Worm (Caenorhabditis elegans) whole organism, young adult: Measurements from ENCODE around the gene Y39A1A.9.
A peak's percentile ranks its signal among the peaks of the same experiment; 100 is the strongest.

Experiments used
- B0035.1 ChIP-seq: sonication (generic microtip); optimal IDR thresholded peaks from 2 replicates; lab custom pipeline; 2016; ENCODE audit warnings: missing genetic modification characterization, mild to moderate bottlenecking, missing compliant biosample characterization, missing genotype, missing genetic modification reagents
- B0261.1 ChIP-seq: sonication (generic microtip); optimal IDR thresholded peaks from 2 replicates; lab custom pipeline; 2016; ENCODE audit warnings: mild to moderate bottlenecking, missing genetic modification characterization, moderate library complexity, missing compliant biosample characterization
- B0336.3 ChIP-seq: fragments of 200-800 bp; sonication (Bioruptor generic); IDR thresholded peaks from 2 replicates; pipeline ENCODE4 v1.3.6; 2022; ENCODE audit warnings: missing genetic modification characterization, missing compliant biosample characterization
- C06A6.2 ChIP-seq: fragments of 200-800 bp; sonication (Bioruptor generic); conservative IDR thresholded peaks from 2 replicates; pipeline ENCODE4 v1.3.6; 2022; ENCODE audit warnings: missing genetic modification characterization, missing compliant biosample characterization
- D2030.7 ChIP-seq: fragments of 200-800 bp; sonication (Bioruptor generic); IDR thresholded peaks from 2 replicates; pipeline ENCODE4 v1.3.6; 2022; ENCODE audit warnings: missing genetic modification reagents, missing genetic modification characterization, missing compliant biosample characterization
- F33H1.4 ChIP-seq: fragments of 200-800 bp; sonication (Bioruptor generic); IDR thresholded peaks from 2 replicates; pipeline ENCODE4 v1.3.6; 2022; ENCODE audit warnings: missing genetic modification reagents, missing genetic modification characterization, missing compliant biosample characterization
- F49E8.2 ChIP-seq: sonication (generic microtip); optimal IDR thresholded peaks from 3 replicates; lab custom pipeline; 2017; ENCODE audit warnings: missing genetic modification characterization, mild to moderate bottlenecking, missing compliant biosample characterization, antibody characterized with exemption, moderate library complexity; ENCODE audit not compliant: insufficient read depth
- F52B5.7 ChIP-seq: sonication (generic microtip); optimal IDR thresholded peaks from 2 replicates; lab custom pipeline; 2016; ENCODE audit warnings: mild to moderate bottlenecking, missing genetic modification characterization, missing compliant biosample characterization
- Y53G8AR.9 ChIP-seq: fragments of 200-800 bp; sonication (Bioruptor generic); conservative IDR thresholded peaks from 2 replicates; pipeline ENCODE4 v1.3.6; 2022; ENCODE audit warnings: missing genetic modification reagents, missing genetic modification characterization, missing compliant biosample characterization
- aptf-3 ChIP-seq: fragments of 200-800 bp; sonication (Bioruptor generic); IDR thresholded peaks from 2 replicates; pipeline ENCODE4 v1.3.6; 2022; ENCODE audit warnings: missing genetic modification characterization, missing compliant biosample characterization
- bed-2 ChIP-seq: fragments of 200-800 bp; sonication (Bioruptor generic); IDR thresholded peaks from 2 replicates; pipeline ENCODE4 v1.3.6; 2022; ENCODE audit warnings: missing genetic modification reagents, missing genetic modification characterization, missing compliant biosample characterization
- cebp-1 ChIP-seq, 2 experiments: fragments of 200-800 bp in 1 of 2; sonication (Bioruptor generic) in 1 of 2; sonication (generic microtip) in 1 of 2; IDR thresholded peaks in 1 of 2; optimal IDR thresholded peaks in 1 of 2; 2 replicates each; pipeline versions ENCODE4 v1.3.6 to Lab custom; 2017 to 2022; ENCODE audit warnings: missing compliant biosample characterization in 2 of 2, missing genetic modification characterization in 2 of 2, mild to moderate bottlenecking in 1 of 2, missing genetic modification reagents in 1 of 2, moderate library complexity in 1 of 2
- cebp-2 ChIP-seq: fragments of 200-800 bp; sonication (Bioruptor generic); IDR thresholded peaks from 2 replicates; pipeline ENCODE4 v1.3.6; 2022; ENCODE audit warnings: missing genetic modification characterization, missing compliant biosample characterization
- ceh-100 ChIP-seq: fragments of 200-800 bp; sonication (Bioruptor generic); IDR thresholded peaks from 2 replicates; pipeline ENCODE4 v1.3.6; 2022; ENCODE audit warnings: missing genetic modification reagents, missing genetic modification characterization, missing compliant biosample characterization
- ceh-27 ChIP-seq: fragments of 200-800 bp; sonication (Bioruptor generic); optimal IDR thresholded peaks from 2 replicates; lab custom pipeline; 2018; ENCODE audit warnings: mild to moderate bottlenecking, missing genetic modification characterization, moderate library complexity, missing compliant biosample characterization
- ceh-58 ChIP-seq: fragments of 200-800 bp; sonication (Bioruptor generic); IDR thresholded peaks from 2 replicates; pipeline ENCODE4 v1.3.6; 2022; ENCODE audit warnings: missing genetic modification characterization, missing compliant biosample characterization
- chd-7 ChIP-seq: sonication (generic microtip); optimal IDR thresholded peaks from 2 replicates; lab custom pipeline; 2016; ENCODE audit warnings: mild to moderate bottlenecking, missing genetic modification characterization, moderate library complexity, missing compliant biosample characterization
- egrh-3 ChIP-seq: fragments of 200-800 bp; sonication (Bioruptor generic); IDR thresholded peaks from 2 replicates; pipeline ENCODE4 v1.3.6; 2022; ENCODE audit warnings: missing genetic modification reagents, missing genetic modification characterization, missing compliant biosample characterization
- fkh-3 ChIP-seq: sonication (generic microtip); optimal IDR thresholded peaks from 2 replicates; lab custom pipeline; 2016; ENCODE audit warnings: mild to moderate bottlenecking, missing genetic modification characterization, missing compliant biosample characterization
- lin-26 ChIP-seq: fragments of 200-800 bp; sonication (Bioruptor generic); IDR thresholded peaks from 2 replicates; pipeline ENCODE4 v1.3.6; 2022; ENCODE audit warnings: missing genetic modification reagents, missing genetic modification characterization, missing compliant biosample characterization
- lin-35 ChIP-seq, 3 experiments: fragments of 150-350 bp in 2 of 3; sonication (generic microtip) in 1 of 3; optimal IDR thresholded peaks; 2 replicates each; lab custom pipeline; 2014 to 2018; ENCODE audit warnings: missing biosample characterization in 3 of 3, missing genetic modification characterization in 3 of 3, missing genetic modification reagents in 3 of 3
- lin-40 ChIP-seq: sonication (generic microtip); optimal IDR thresholded peaks from 2 replicates; lab custom pipeline; 2016; ENCODE audit warnings: missing genetic modification characterization, mild to moderate bottlenecking, missing compliant biosample characterization, missing genotype, missing genetic modification reagents
- lir-1 ChIP-seq: fragments of 200-800 bp; sonication (Bioruptor generic); conservative IDR thresholded peaks from 2 replicates; pipeline ENCODE4 v1.3.6; 2022; ENCODE audit warnings: missing genetic modification reagents, missing genetic modification characterization, missing compliant biosample characterization
- madf-10 ChIP-seq: sonication (generic microtip); optimal IDR thresholded peaks from 2 replicates; lab custom pipeline; 2016; ENCODE audit warnings: mild to moderate bottlenecking, missing genetic modification characterization, missing compliant biosample characterization
- nfyb-1 ChIP-seq: fragments of 200-800 bp; sonication (Bioruptor generic); IDR thresholded peaks from 2 replicates; pipeline ENCODE4 v1.3.6; 2022; ENCODE audit warnings: missing genetic modification reagents, missing genetic modification characterization, missing compliant biosample characterization
- nhr-27 ChIP-seq: fragments of 200-800 bp; sonication (Bioruptor generic); optimal IDR thresholded peaks from 2 replicates; lab custom pipeline; 2018; ENCODE audit warnings: mild to moderate bottlenecking, missing genetic modification characterization, moderate library complexity, missing compliant biosample characterization
- nhr-90 ChIP-seq: sonication (generic microtip); optimal IDR thresholded peaks from 2 replicates; lab custom pipeline; 2016; ENCODE audit warnings: missing genotype, mild to moderate bottlenecking, missing genetic modification characterization, missing compliant biosample characterization
- repo-1 ChIP-seq: sonication (generic microtip); optimal IDR thresholded peaks from 2 replicates; lab custom pipeline; 2017; ENCODE audit warnings: mild to moderate bottlenecking, missing genetic modification characterization, missing compliant biosample characterization
- snpc-1.3 ChIP-seq: sonication (generic microtip); optimal IDR thresholded peaks from 2 replicates; lab custom pipeline; 2017; ENCODE audit warnings: missing genetic modification characterization, mild to moderate bottlenecking, missing compliant biosample characterization, antibody characterized with exemption, moderate library complexity, missing genotype, missing genetic modification reagents; ENCODE audit not compliant: insufficient read depth
- sptf-2 ChIP-seq: fragments of 200-800 bp; sonication (Bioruptor generic); optimal IDR thresholded peaks from 2 replicates; lab custom pipeline; 2018; ENCODE audit warnings: mild to moderate bottlenecking, missing genetic modification characterization, missing compliant biosample characterization
- tbx-9 ChIP-seq: sonication (generic microtip); optimal IDR thresholded peaks from 2 replicates; lab custom pipeline; 2016; ENCODE audit warnings: borderline replicate concordance, missing genetic modification characterization, inconsistent platforms, missing compliant biosample characterization
- zfh-2 ChIP-seq: fragments of 200-800 bp; sonication (Bioruptor generic); conservative IDR thresholded peaks from 2 replicates; pipeline ENCODE4 v1.3.6; 2022; ENCODE audit warnings: missing genetic modification reagents, missing genetic modification characterization, missing compliant biosample characterization
- ztf-22 ChIP-seq: fragments of 200-800 bp; sonication (Bioruptor generic); optimal IDR thresholded peaks from 2 replicates; lab custom pipeline; 2018; ENCODE audit warnings: mild to moderate bottlenecking, missing genetic modification characterization, moderate library complexity, missing compliant biosample characterization

The Y39A1A.9 gene

DNA sequence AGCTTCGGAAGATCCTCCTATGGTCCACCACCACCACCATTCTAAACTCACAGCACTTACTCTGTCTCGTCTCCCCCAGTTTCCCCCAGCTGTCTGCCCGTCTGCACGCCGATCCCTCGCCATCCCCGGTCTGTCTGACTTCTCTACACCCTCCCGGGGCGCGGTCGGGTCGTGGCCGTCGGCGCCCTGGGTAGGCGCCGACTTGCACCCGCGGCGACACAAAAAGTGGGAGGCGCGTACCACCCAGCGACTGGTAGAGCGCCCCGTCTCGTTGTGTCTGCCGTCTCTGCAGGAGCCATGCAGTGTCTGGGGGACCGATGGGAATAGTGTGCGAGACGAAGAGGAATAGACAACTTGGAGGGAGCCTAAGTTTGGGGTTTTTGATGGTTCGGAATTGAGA, 733 bp upstream of the Y39A1A.9 start (continued):
- no peak for TF ChIP-seq F33H1.4 (GFP tag; lab: Robert Waterston, UW)
- TF ChIP-seq lin-35 (GFP tag; optimal IDR thresholded peaks at IDR 0.05; lab: Kevin White, UChicago), result peak in 1 of 3 experiments; percentile 18
- TF ChIP-seq chd-7, result peak; percentile 47
- TF ChIP-seq B0261.1 (tag; lab: Kevin White, UChicago), result no peak
- peak; percentile 69; the same call in 1 of the 2 replicates for TF ChIP-seq B0336.3 (GFP tag; lab: Robert Waterston, UW)
- TF ChIP-seq nhr-90, result peak; percentile 9
- TF ChIP-seq ztf-22 (GFP tag; lab: Kevin White, UChicago), result peak; percentile 17
- peak; percentile 33; the same call in 1 of the 2 replicates for TF ChIP-seq D2030.7 (GFP tag; lab: Robert Waterston, UW)
- TF ChIP-seq F52B5.7 (tag; lab: Kevin White, UChicago), result no peak
- no peak for TF ChIP-seq F49E8.2 (tag; lab: Kevin White, UChicago)
- no peak for TF ChIP-seq lir-1
- TF ChIP-seq tbx-9 (tag; lab: Kevin White, UChicago), result no peak
- TF ChIP-seq snpc-1.3 (tag; lab: Kevin White, UChicago), result no peak
- peak; percentile 63; the same call in 1 of the 2 replicates for TF ChIP-seq bed-2 (GFP tag; lab: Robert Waterston, UW)
- peak; percentile 75 for TF ChIP-seq nfyb-1
- TF ChIP-seq aptf-3, result 0 out of 2 replicates have a peak, but pooled peaks have one; percentile 45
- TF ChIP-seq madf-10 (tag; lab: Kevin White, UChicago), result peak; percentile 35
- TF ChIP-seq sptf-2 (GFP tag; lab: Kevin White, UChicago), result peak; percentile 39
- TF ChIP-seq ceh-27 (GFP tag; lab: Kevin White, UChicago), result peak; percentile 78
- peak; percentile 99 for TF ChIP-seq zfh-2 (GFP tag; lab: Robert Waterston, UW)
- peak; percentile 99 for TF ChIP-seq egrh-3 (GFP tag; lab: Robert Waterston, UW)
- peak; percentile 16; the same call in 1 of the 2 replicates for TF ChIP-seq cebp-1 (GFP tag; IDR thresholded peaks at IDR 0.05; lab: Robert Waterston, UW)
- peak; percentile 78 for TF ChIP-seq cebp-1 (tag; optimal IDR thresholded peaks at IDR 0.05; lab: Kevin White, UChicago)
- TF ChIP-seq Y53G8AR.9 (GFP tag; lab: Robert Waterston, UW), result no peak
- TF ChIP-seq lin-26 (GFP tag; lab: Robert Waterston, UW), result 0 out of 2 replicates have a peak, but pooled peaks have one; percentile 31
- peak; percentile 49 for TF ChIP-seq C06A6.2 (GFP tag; lab: Robert Waterston, UW)
- TF ChIP-seq nhr-27 (tag; lab: Kevin White, UChicago), result no peak
- peak; percentile 67 for TF ChIP-seq lin-40
- no peak for TF ChIP-seq cebp-2 (GFP tag; lab: Robert Waterston, UW)

DNA sequence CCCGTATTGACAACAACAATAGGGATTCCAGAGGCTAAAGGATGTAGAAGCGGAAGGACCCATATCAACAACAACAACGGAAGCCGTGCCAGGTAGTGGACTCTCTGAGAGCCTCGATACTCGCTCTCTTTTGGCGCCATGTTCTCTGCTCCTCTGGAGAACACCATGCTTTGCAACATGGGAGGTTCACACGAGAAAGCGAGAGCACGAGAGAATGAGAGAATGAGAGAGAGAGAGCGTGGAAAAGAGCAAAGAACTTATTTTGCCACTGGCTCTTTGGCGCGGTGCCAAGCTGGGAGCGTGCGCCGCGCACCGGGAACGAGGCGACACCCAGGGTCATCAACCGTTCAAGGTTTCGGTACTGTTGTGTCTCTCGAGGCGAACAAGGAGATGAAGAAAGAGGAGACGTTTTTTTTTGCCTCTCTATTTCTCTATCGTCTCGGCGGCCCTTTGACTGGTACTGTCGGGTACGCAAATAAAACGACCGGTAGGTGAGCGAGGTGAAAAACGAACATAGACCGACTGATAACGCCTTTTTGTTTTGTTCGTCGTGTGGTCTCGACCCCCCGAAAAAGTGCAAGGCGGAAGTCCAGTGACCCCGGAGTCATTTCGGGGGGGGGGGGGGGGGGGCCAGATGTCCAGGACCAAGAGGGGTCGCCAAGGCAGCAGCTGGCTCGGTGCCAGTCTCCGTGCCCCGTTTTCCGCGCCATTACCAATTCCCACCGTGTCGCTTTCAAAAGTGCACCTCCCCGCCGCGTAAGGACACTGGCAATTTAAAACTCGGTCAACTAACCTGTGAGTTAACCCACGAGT, 505 bp downstream of the Y39A1A.9 start, which contains the start of gene Y39A1A.10:
Gene Y39A1A.10, plus strand, starts transcription at position 139 of the 813 bp plus-strand sequence.
- TF ChIP-seq ceh-100 (GFP tag; lab: Robert Waterston, UW) (no peak), fkh-3 (tag; lab: Kevin White, UChicago) (no peak), B0035.1 (tag; lab: Kevin White, UChicago) (no peak), F49E8.2 (tag; lab: Kevin White, UChicago) (no peak), egrh-3 (GFP tag; lab: Robert Waterston, UW) (peak; percentile 95), nfyb-1 (0 out of 2 replicates have a peak, but pooled peaks have one; percentile 54), zfh-2 (GFP tag; lab: Robert Waterston, UW) (peak; percentile 84), cebp-1 (GFP tag; IDR thresholded peaks at IDR 0.05; lab: Robert Waterston, UW) (no peak), cebp-1 (tag; optimal IDR thresholded peaks at IDR 0.05; lab: Kevin White, UChicago) (peak; percentile 4), lin-26 (GFP tag; lab: Robert Waterston, UW) (0 out of 2 replicates have a peak, but pooled peaks have one; percentile 11), repo-1 (no peak), ceh-58 (GFP tag; lab: Robert Waterston, UW) (0 out of 2 replicates have a peak, but pooled peaks have one; percentile 74)
- TF ChIP-seq, all 124 proteins: peak for 6
